Worm (Caenorhabditis elegans): ENCODE results near the gene fbxa-9.

ce11 chrIII:2265986-2266701 lies at the start of gene fbxa-9:
- TF ChIP-seq gmeb-2 (tag; optimal IDR thresholded peaks at IDR 0.05) (no peak), odd-2 (tag; optimal IDR thresholded peaks at IDR 0.05) (no peak), pqm-1 (tag; optimal IDR thresholded peaks at IDR 0.05) (no peak), dmd-4 (tag; optimal IDR thresholded peaks at IDR 0.05; ENCODE audit: borderline replicate concordance) (no peak), pha-4 (tag; optimal IDR thresholded peaks at IDR 0.05) (no peak), ets-4 (tag; optimal IDR thresholded peaks at IDR 0.05) (no peak)

Measured in whole organism, late embryonic.